Fruit fly (Drosophila melanogaster) whole organism, prepupa: Measurements from ENCODE around the gene CG46307.

Experiments used
- Blimp-1 ChIP-seq: fragments of 200-800 bp; sonication (Bioruptor generic); optimal IDR thresholded peaks from 3 replicates; lab custom pipeline; 2017; ENCODE audit warnings: missing biosample characterization, missing genetic modification characterization, mild to moderate bottlenecking, moderate library complexity, missing genetic modification reagents
- CG10631 ChIP-seq: fragments of 200-800 bp; sonication (Bioruptor generic); optimal IDR thresholded peaks from 2 replicates; lab custom pipeline; 2016; ENCODE audit warnings: missing biosample characterization, missing genetic modification characterization
- CG10669 ChIP-seq: fragments of 200-800 bp; sonication (Bioruptor generic); optimal IDR thresholded peaks from 3 replicates; lab custom pipeline; 2018; ENCODE audit warnings: missing biosample characterization, mild to moderate bottlenecking, missing genetic modification characterization, moderate library complexity
- CG11294 ChIP-seq: fragments of 200-800 bp; sonication (Bioruptor generic); IDR thresholded peaks from 2 replicates; pipeline ENCODE4 v1.3.6; 2022; ENCODE audit warnings: missing biosample characterization, missing genetic modification characterization
- CG11762 ChIP-seq: fragments of 200-800 bp; sonication (Bioruptor generic); optimal IDR thresholded peaks from 3 replicates; lab custom pipeline; 2016; ENCODE audit warnings: missing biosample characterization, missing genetic modification characterization; ENCODE audit not compliant: insufficient read depth
- CG11902 ChIP-seq: fragments of 200-800 bp; sonication (Bioruptor generic); optimal IDR thresholded peaks from 3 replicates; lab custom pipeline; 2016; ENCODE audit warnings: missing biosample characterization, missing genetic modification characterization
- CG15336 ChIP-seq: fragments of 200-800 bp; sonication (Bioruptor generic); IDR thresholded peaks from 2 replicates; pipeline ENCODE4 v1.3.6; 2022; ENCODE audit warnings: missing biosample characterization, missing genetic modification characterization
- CG1621 ChIP-seq: fragments of 200-800 bp; sonication (Bioruptor generic); optimal IDR thresholded peaks from 3 replicates; lab custom pipeline; 2018; ENCODE audit warnings: missing biosample characterization, mild to moderate bottlenecking, missing genetic modification characterization
- CG16779 ChIP-seq: fragments of 200-800 bp; sonication (Bioruptor generic); optimal IDR thresholded peaks from 3 replicates; lab custom pipeline; 2017; ENCODE audit warnings: missing biosample characterization, mild to moderate bottlenecking, missing genetic modification characterization
- CG3032 ChIP-seq: fragments of 200-800 bp; optimal IDR thresholded peaks from 2 replicates; lab custom pipeline; 2019; ENCODE audit warnings: missing biosample characterization, mild to moderate bottlenecking, missing genetic modification characterization, moderate library complexity
- CG31627 ChIP-seq: fragments of 200-800 bp; sonication (Bioruptor generic); optimal IDR thresholded peaks from 3 replicates; lab custom pipeline; 2016; ENCODE audit warnings: missing biosample characterization, missing genetic modification characterization
- CG32006 ChIP-seq: fragments of 200-800 bp; sonication (Bioruptor generic); optimal IDR thresholded peaks from 3 replicates; lab custom pipeline; 2017; ENCODE audit warnings: missing biosample characterization, mild to moderate bottlenecking, missing genetic modification characterization
- CG3919 ChIP-seq: fragments of 200-800 bp; sonication (Bioruptor generic); optimal IDR thresholded peaks from 3 replicates; lab custom pipeline; 2016; ENCODE audit warnings: missing biosample characterization, missing genetic modification characterization
- CG4318 ChIP-seq: fragments of 200-800 bp; sonication (Bioruptor generic); optimal IDR thresholded peaks from 3 replicates; lab custom pipeline; 2017; ENCODE audit warnings: missing biosample characterization, mild to moderate bottlenecking, missing genetic modification characterization
- CG6276 ChIP-seq: fragments of 200-800 bp; sonication (Bioruptor generic); optimal IDR thresholded peaks from 2 replicates; lab custom pipeline; 2017; ENCODE audit warnings: missing biosample characterization, mild to moderate bottlenecking, missing genetic modification characterization
- CG6808 ChIP-seq: fragments of 200-800 bp; sonication (Bioruptor generic); optimal IDR thresholded peaks from 3 replicates; lab custom pipeline; 2017; ENCODE audit warnings: missing biosample characterization, missing genetic modification characterization, mild to moderate bottlenecking, moderate library complexity, missing genetic modification reagents
- CG6854 ChIP-seq: fragments of 200-800 bp; sonication (Bioruptor generic); optimal IDR thresholded peaks from 2 replicates; lab custom pipeline; 2017; ENCODE audit warnings: missing biosample characterization, mild to moderate bottlenecking, missing genetic modification characterization
- CG7368 ChIP-seq: fragments of 200-800 bp; sonication (Bioruptor generic); optimal IDR thresholded peaks from 3 replicates; lab custom pipeline; 2016; ENCODE audit warnings: missing biosample characterization, missing genetic modification characterization
- CG8119 ChIP-seq: fragments of 200-800 bp; sonication (Bioruptor generic); IDR thresholded peaks from 3 replicates; pipeline ENCODE4 v1.3.6; 2022; ENCODE audit warnings: missing biosample characterization, missing genetic modification characterization
- CG8319 ChIP-seq: fragments of 200-800 bp; sonication (Bioruptor generic); optimal IDR thresholded peaks from 3 replicates; lab custom pipeline; 2016; ENCODE audit warnings: missing biosample characterization, missing genetic modification characterization
- CG8632 ChIP-seq: fragments of 200-800 bp; sonication (Bioruptor generic); optimal IDR thresholded peaks from 3 replicates; lab custom pipeline; 2016; ENCODE audit warnings: missing biosample characterization, missing genetic modification characterization
- Eip75B ChIP-seq: fragments of 200-800 bp; sonication (Bioruptor generic); optimal IDR thresholded peaks from 3 replicates; lab custom pipeline; 2016; ENCODE audit warnings: missing biosample characterization, missing genetic modification characterization
- Eip78C ChIP-seq: fragments of 200-800 bp; sonication (Bioruptor generic); peaks from one replicate; lab custom pipeline; 2016; ENCODE audit warnings: missing biosample characterization, missing genetic modification characterization
- Eip93F ChIP-seq: fragments of 200-800 bp; sonication (Bioruptor generic); optimal IDR thresholded peaks from 2 replicates; lab custom pipeline; 2016; ENCODE audit warnings: missing biosample characterization, mild to moderate bottlenecking, missing genetic modification characterization
- Ets96B ChIP-seq: fragments of 200-800 bp; optimal IDR thresholded peaks from 2 replicates; lab custom pipeline; 2019; ENCODE audit warnings: missing biosample characterization, mild to moderate bottlenecking, missing genetic modification characterization, moderate library complexity
- Hr38 ChIP-seq: sonication (Bioruptor generic); optimal IDR thresholded peaks from 2 replicates; lab custom pipeline; 2016; ENCODE audit warnings: missing biosample characterization, missing genetic modification characterization
- Hr39 ChIP-seq: fragments of 200-800 bp; sonication (Bioruptor generic); optimal IDR thresholded peaks from 2 replicates; lab custom pipeline; 2016; ENCODE audit warnings: missing biosample characterization, missing genetic modification characterization
- Hr4 ChIP-seq: fragments of 200-800 bp; sonication (Bioruptor generic); optimal IDR thresholded peaks from 3 replicates; lab custom pipeline; 2016; ENCODE audit warnings: missing biosample characterization, missing genetic modification characterization
- Met ChIP-seq: fragments of 200-800 bp; sonication (Bioruptor generic); optimal IDR thresholded peaks from 3 replicates; lab custom pipeline; 2016; ENCODE audit warnings: missing biosample characterization, missing genetic modification characterization
- Sox102F ChIP-seq: fragments of 200-800 bp; sonication (Bioruptor generic); optimal IDR thresholded peaks from 2 replicates; lab custom pipeline; 2016; ENCODE audit warnings: missing biosample characterization, mild to moderate bottlenecking, missing genetic modification characterization
- Sox14 ChIP-seq: fragments of 200-800 bp; sonication (Bioruptor generic); optimal IDR thresholded peaks from 3 replicates; lab custom pipeline; 2016; ENCODE audit warnings: missing biosample characterization, missing genetic modification characterization
- achi ChIP-seq: fragments of 200-800 bp; sonication (Bioruptor generic); optimal IDR thresholded peaks from 3 replicates; lab custom pipeline; 2016; ENCODE audit warnings: missing biosample characterization, missing genetic modification characterization
- cyc ChIP-seq: fragments of 200-800 bp; sonication (Bioruptor generic); optimal IDR thresholded peaks from 3 replicates; lab custom pipeline; 2016; ENCODE audit warnings: missing biosample characterization, missing genetic modification characterization
- dac ChIP-seq: fragments of 200-800 bp; sonication (Bioruptor generic); optimal IDR thresholded peaks from 2 replicates; lab custom pipeline; 2017; ENCODE audit warnings: missing biosample characterization, mild to moderate bottlenecking, missing genetic modification characterization
- dsx ChIP-seq: fragments of 200-800 bp; optimal IDR thresholded peaks from 3 replicates; lab custom pipeline; 2019; ENCODE audit warnings: missing biosample characterization, mild to moderate bottlenecking, missing genetic modification characterization, moderate library complexity; ENCODE audit not compliant: poor library complexity, severe bottlenecking
- eg ChIP-seq: fragments of 200-800 bp; sonication (Bioruptor generic); IDR thresholded peaks from 3 replicates; pipeline ENCODE4 v1.3.6; 2022; ENCODE audit warnings: missing biosample characterization, missing genetic modification characterization
- esn ChIP-seq: fragments of 200-800 bp; sonication (Bioruptor generic); optimal IDR thresholded peaks from 2 replicates; lab custom pipeline; 2016; ENCODE audit warnings: missing biosample characterization, mild to moderate bottlenecking, missing genetic modification characterization, moderate library complexity
- fd59A ChIP-seq: fragments of 200-800 bp; sonication (Bioruptor generic); optimal IDR thresholded peaks from 2 replicates; lab custom pipeline; 2017; ENCODE audit warnings: missing biosample characterization, mild to moderate bottlenecking, missing genetic modification characterization, missing genetic modification reagents
- fd85E ChIP-seq: fragments of 200-800 bp; sonication (Bioruptor generic); optimal IDR thresholded peaks from 3 replicates; lab custom pipeline; 2016; ENCODE audit warnings: missing biosample characterization, missing genetic modification characterization
- fkh ChIP-seq: fragments of 200-800 bp; sonication (Bioruptor generic); optimal IDR thresholded peaks from 3 replicates; lab custom pipeline; 2017; ENCODE audit warnings: missing biosample characterization, mild to moderate bottlenecking, missing genetic modification characterization, moderate library complexity
- lz ChIP-seq: fragments of 200-800 bp; sonication (Bioruptor generic); optimal IDR thresholded peaks from 3 replicates; lab custom pipeline; 2016; ENCODE audit warnings: missing biosample characterization, missing genetic modification characterization
- net ChIP-seq: fragments of 200-800 bp; sonication (Bioruptor generic); optimal IDR thresholded peaks from 3 replicates; lab custom pipeline; 2016; ENCODE audit warnings: missing biosample characterization, missing genetic modification characterization
- pdm3 ChIP-seq: fragments of 200-800 bp; sonication (Bioruptor generic); optimal IDR thresholded peaks from 3 replicates; lab custom pipeline; 2016; ENCODE audit warnings: missing biosample characterization, missing genetic modification characterization
- salr ChIP-seq, 2 experiments: fragments of 200-800 bp; sonication (Bioruptor generic); optimal IDR thresholded peaks; 3 replicates each; lab custom pipeline; 2016 to 2018; ENCODE audit warnings: missing biosample characterization in 2 of 2, missing genetic modification characterization in 2 of 2, mild to moderate bottlenecking in 1 of 2
- spab ChIP-seq: fragments of 200-800 bp; sonication (Bioruptor generic); optimal IDR thresholded peaks from 2 replicates; lab custom pipeline; 2017; ENCODE audit warnings: missing biosample characterization, mild to moderate bottlenecking, missing genetic modification characterization, missing genetic modification reagents
- ss ChIP-seq, 2 experiments: fragments of 200-800 bp; sonication (Bioruptor generic); optimal IDR thresholded peaks; 2 replicates in 1 of 2; 3 replicates in 1 of 2; lab custom pipeline; 2017 to 2018; ENCODE audit warnings: mild to moderate bottlenecking in 2 of 2, missing biosample characterization in 2 of 2, missing genetic modification characterization in 2 of 2, moderate library complexity in 1 of 2
- topi ChIP-seq: fragments of 200-800 bp; sonication (Bioruptor generic); optimal IDR thresholded peaks from 3 replicates; lab custom pipeline; 2016; ENCODE audit warnings: missing biosample characterization, missing genetic modification characterization
- vri ChIP-seq: fragments of 200-800 bp; sonication (Bioruptor generic); optimal IDR thresholded peaks from 3 replicates; lab custom pipeline; 2016; ENCODE audit warnings: missing biosample characterization, mild to moderate bottlenecking, missing genetic modification characterization

The CG46307 gene

DNA sequence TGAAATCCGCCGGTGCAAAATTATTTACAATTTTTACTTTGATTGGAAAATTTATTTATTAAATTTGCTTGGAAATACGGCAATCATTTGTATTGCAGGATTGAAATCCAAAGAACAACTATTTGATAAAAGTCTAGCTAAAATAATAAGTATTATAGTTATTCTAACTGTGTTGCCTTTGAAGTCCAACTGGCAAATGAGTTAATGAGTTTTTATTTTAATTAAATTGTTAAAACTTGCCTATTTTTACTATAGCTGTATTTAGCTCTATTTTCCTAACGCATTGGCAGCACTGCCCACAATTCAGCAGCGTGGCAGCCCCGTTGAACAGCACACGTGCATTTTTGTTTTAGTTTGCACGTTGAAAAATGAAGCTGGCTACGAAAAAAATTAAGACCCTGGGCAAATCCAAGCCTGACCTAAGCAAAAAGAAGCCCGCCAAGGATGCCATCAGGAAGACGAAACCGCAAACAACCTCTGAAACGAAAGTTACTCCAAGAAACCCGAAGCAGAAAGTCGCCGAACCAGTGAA, 59.0 kb downstream of the CG46307 start, which contains the start of gene Noc2 (continued):
- no peak for TF ChIP-seq fd59A (GFP tag; lab: Kevin White, UChicago)
- no peak for TF ChIP-seq CG7368
- no peak for TF ChIP-seq dac (GFP tag; lab: Kevin White, UChicago)
- peak; percentile 68 for TF ChIP-seq CG10631 (GFP tag; lab: Kevin White, UChicago)
- peak; percentile 60 for TF ChIP-seq CG32006 (GFP tag; lab: Kevin White, UChicago)
- peak; percentile 25 for TF ChIP-seq CG8632 (GFP tag; lab: Kevin White, UChicago)
- peak; percentile 37 for TF ChIP-seq topi (GFP tag; lab: Kevin White, UChicago)
- no peak for TF ChIP-seq CG6854 (GFP tag; lab: Kevin White, UChicago)
- no peak for TF ChIP-seq Sox102F
- TF ChIP-seq CG3919: peak; percentile 46
- no peak for TF ChIP-seq fd85E (GFP tag; lab: Kevin White, UChicago)
- TF ChIP-seq Eip78C (GFP tag; lab: Kevin White, UChicago): peak; percentile 76
- TF ChIP-seq CG11762 (GFP tag; lab: Kevin White, UChicago): peak; percentile 29
- no peak for TF ChIP-seq CG11294 (GFP tag; lab: Robert Waterston, UW)
- peak; percentile 46 for TF ChIP-seq cyc (GFP tag; lab: Kevin White, UChicago)
- TF ChIP-seq CG10669 (GFP tag; lab: Kevin White, UChicago): peak; percentile 46
- TF ChIP-seq Hr38 (GFP tag; lab: Kevin White, UChicago): no peak
- TF ChIP-seq esn (GFP tag; lab: Kevin White, UChicago): peak; percentile 63
- peak; percentile 21 for TF ChIP-seq Ets96B
- TF ChIP-seq Eip93F (GFP tag; lab: Kevin White, UChicago): peak; percentile 46
- TF ChIP-seq CG8319 (GFP tag; lab: Kevin White, UChicago): peak; percentile 11
- peak; percentile 42 for TF ChIP-seq Eip75B (GFP tag; lab: Kevin White, UChicago)
- TF ChIP-seq CG31627 (GFP tag; lab: Kevin White, UChicago): peak; percentile 67
- TF ChIP-seq pdm3 (GFP tag; lab: Kevin White, UChicago): peak; percentile 56
- TF ChIP-seq CG11902 (GFP tag; lab: Kevin White, UChicago): peak; percentile 36

DNA sequence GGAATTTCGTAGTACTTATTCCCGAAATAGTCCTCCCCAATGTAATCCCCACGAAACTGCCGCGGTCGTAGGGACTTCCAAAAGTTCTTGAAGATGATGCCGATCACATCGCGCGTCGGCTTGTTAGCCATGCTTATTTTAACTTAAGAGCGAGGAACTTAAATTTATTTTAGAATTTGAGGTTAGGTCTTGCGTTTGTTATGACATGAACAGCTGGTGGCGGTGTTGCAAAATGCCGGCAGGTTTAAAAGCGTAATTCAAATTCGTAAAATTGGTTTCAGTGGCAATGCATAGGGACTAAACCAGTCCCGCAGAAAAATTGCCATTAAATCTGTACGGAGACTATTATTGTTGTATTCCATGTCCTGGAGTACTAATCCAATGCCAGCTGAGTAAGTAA, 62.1 kb downstream of the CG46307 start:
- TF ChIP-seq fkh (GFP tag; lab: Kevin White, UChicago) (no peak), CG31627 (GFP tag; lab: Kevin White, UChicago) (no peak), Hr4 (GFP tag; lab: Kevin White, UChicago) (no peak), CG15336 (no peak), cyc (GFP tag; lab: Kevin White, UChicago) (peak; percentile 10), CG11902 (GFP tag; lab: Kevin White, UChicago) (no peak), Hr39 (no peak), salr (GFP tag; optimal IDR thresholded peaks at IDR 0.05; lab: Kevin White, UChicago) (no peak), dac (GFP tag; lab: Kevin White, UChicago) (no peak), Eip75B (GFP tag; lab: Kevin White, UChicago) (no peak), CG3032 (tag; lab: Kevin White, UChicago) (no peak), Eip93F (GFP tag; lab: Kevin White, UChicago) (no peak), CG6276 (no peak), eg (GFP tag; lab: Robert Waterston, UW) (no peak), CG6808 (no peak), spab (GFP tag; lab: Kevin White, UChicago) (no peak), esn (GFP tag; lab: Kevin White, UChicago) (peak; percentile 30), Met (GFP tag; lab: Kevin White, UChicago) (no peak), Eip78C (GFP tag; lab: Kevin White, UChicago) (no peak), CG4318 (GFP tag; lab: Kevin White, UChicago) (no peak), ss (GFP tag; optimal IDR thresholded peaks at IDR 0.05; lab: Kevin White, UChicago) (no peak), CG11294 (GFP tag; lab: Robert Waterston, UW) (no peak), CG8319 (GFP tag; lab: Kevin White, UChicago) (no peak), dsx (GFP tag; lab: Kevin White, UChicago) (no peak), vri (peak; percentile 67), fd85E (GFP tag; lab: Kevin White, UChicago) (no peak), achi (GFP tag; lab: Kevin White, UChicago) (peak; percentile 57), CG6854 (GFP tag; lab: Kevin White, UChicago) (no peak), pdm3 (GFP tag; lab: Kevin White, UChicago) (no peak), CG1621 (peak; percentile 4), net (GFP tag; lab: Kevin White, UChicago) (no peak), CG16779 (tag; lab: Kevin White, UChicago) (no peak), CG8119 (no peak), lz (GFP tag; lab: Kevin White, UChicago) (no peak), Blimp-1 (GFP tag; lab: Kevin White, UChicago) (no peak), Sox14 (peak; percentile 12)
- TF ChIP-seq, all 60 proteins: peak for 6
